Worm (Caenorhabditis elegans) whole organism, young adult: Measurements from ENCODE around the gene W02G9.4.

Source experiments
- B0019.2 ChIP-seq: fragments of 200-800 bp; sonication (Bioruptor generic); conservative IDR thresholded peaks from 2 replicates; pipeline ENCODE4 v1.3.6; 2022; ENCODE audit warnings: missing genetic modification reagents, missing genetic modification characterization, missing compliant biosample characterization
- B0035.1 ChIP-seq: sonication (generic microtip); optimal IDR thresholded peaks from 2 replicates; lab custom pipeline; 2016; ENCODE audit warnings: missing genetic modification characterization, mild to moderate bottlenecking, missing compliant biosample characterization, missing genotype, missing genetic modification reagents
- B0261.1 ChIP-seq: sonication (generic microtip); optimal IDR thresholded peaks from 2 replicates; lab custom pipeline; 2016; ENCODE audit warnings: mild to moderate bottlenecking, missing genetic modification characterization, moderate library complexity, missing compliant biosample characterization
- B0336.3 ChIP-seq: fragments of 200-800 bp; sonication (Bioruptor generic); IDR thresholded peaks from 2 replicates; pipeline ENCODE4 v1.3.6; 2022; ENCODE audit warnings: missing genetic modification characterization, missing compliant biosample characterization
- C06A6.2 ChIP-seq: fragments of 200-800 bp; sonication (Bioruptor generic); conservative IDR thresholded peaks from 2 replicates; pipeline ENCODE4 v1.3.6; 2022; ENCODE audit warnings: missing genetic modification characterization, missing compliant biosample characterization
- C17E4.6 ChIP-seq: fragments of 200-800 bp; sonication (Bioruptor generic); IDR thresholded peaks from 2 replicates; pipeline ENCODE4 v1.3.6; 2022; ENCODE audit warnings: missing genetic modification reagents, missing genetic modification characterization, missing compliant biosample characterization
- F49E8.2 ChIP-seq: sonication (generic microtip); optimal IDR thresholded peaks from 3 replicates; lab custom pipeline; 2017; ENCODE audit warnings: missing genetic modification characterization, mild to moderate bottlenecking, missing compliant biosample characterization, antibody characterized with exemption, moderate library complexity; ENCODE audit not compliant: insufficient read depth
- F57C9.4 ChIP-seq: sonication (generic microtip); optimal IDR thresholded peaks from 2 replicates; lab custom pipeline; 2017; ENCODE audit warnings: mild to moderate bottlenecking, missing genetic modification characterization, missing compliant biosample characterization
- Y53F4B.3 ChIP-seq: fragments of 200-800 bp; sonication (Bioruptor generic); IDR thresholded peaks from 2 replicates; pipeline ENCODE4 v1.3.6; 2022; ENCODE audit warnings: missing genetic modification reagents, missing genetic modification characterization, missing compliant biosample characterization
- Y56A3A.18 ChIP-seq: fragments of 200-800 bp; sonication (Bioruptor generic); IDR thresholded peaks from 2 replicates; pipeline ENCODE4 v1.3.6; 2022; ENCODE audit warnings: missing genetic modification reagents, missing genetic modification characterization, missing compliant biosample characterization
- Y95B8A.8 ChIP-seq: fragments of 200-800 bp; sonication (Bioruptor generic); IDR thresholded peaks from 2 replicates; pipeline ENCODE4 v1.3.6; 2022; ENCODE audit warnings: missing genetic modification reagents, missing genetic modification characterization, missing compliant biosample characterization
- ama-1 ChIP-seq, 3 experiments: fragments of 150-350 bp in 1 of 3; sonication (generic microtip) in 2 of 3; optimal IDR thresholded peaks; 2 replicates each; lab custom pipeline; 2014 to 2018; ENCODE audit warnings: missing biosample characterization in 2 of 3, missing genetic modification characterization in 2 of 3, missing genetic modification reagents in 2 of 3
- aptf-2 ChIP-seq: fragments of 200-800 bp; sonication (Bioruptor generic); conservative IDR thresholded peaks from 2 replicates; pipeline ENCODE4 v1.3.6; 2022; ENCODE audit warnings: missing genetic modification reagents, missing genetic modification characterization, missing compliant biosample characterization
- aptf-3 ChIP-seq: fragments of 200-800 bp; sonication (Bioruptor generic); IDR thresholded peaks from 2 replicates; pipeline ENCODE4 v1.3.6; 2022; ENCODE audit warnings: missing genetic modification characterization, missing compliant biosample characterization
- atf-7 ChIP-seq: sonication (generic microtip); optimal IDR thresholded peaks from 2 replicates; lab custom pipeline; 2017; ENCODE audit warnings: mild to moderate bottlenecking, missing genetic modification characterization, missing compliant biosample characterization
- athp-1 ChIP-seq: sonication (generic microtip); optimal IDR thresholded peaks from 2 replicates; lab custom pipeline; 2017; ENCODE audit warnings: mild to moderate bottlenecking, missing genetic modification characterization, missing compliant biosample characterization
- attf-3 ChIP-seq: fragments of 200-800 bp; sonication (Bioruptor generic); conservative IDR thresholded peaks from 2 replicates; pipeline ENCODE4 v1.3.6; 2022; ENCODE audit warnings: missing genetic modification reagents, missing genetic modification characterization, missing compliant biosample characterization
- attf-6 ChIP-seq: fragments of 200-800 bp; sonication (Bioruptor generic); IDR thresholded peaks from 2 replicates; pipeline ENCODE4 v1.3.6; 2022; ENCODE audit warnings: missing genetic modification reagents, missing genetic modification characterization, missing compliant biosample characterization
- ccch-3 ChIP-seq: fragments of 200-800 bp; sonication (Bioruptor generic); optimal IDR thresholded peaks from 2 replicates; lab custom pipeline; 2018; ENCODE audit warnings: mild to moderate bottlenecking, missing genetic modification characterization, missing compliant biosample characterization
- ceh-27 ChIP-seq: fragments of 200-800 bp; sonication (Bioruptor generic); optimal IDR thresholded peaks from 2 replicates; lab custom pipeline; 2018; ENCODE audit warnings: mild to moderate bottlenecking, missing genetic modification characterization, moderate library complexity, missing compliant biosample characterization
- dpl-1 ChIP-seq: fragments of 150-350 bp; optimal IDR thresholded peaks from 2 replicates; lab custom pipeline; 2014; ENCODE audit warnings: missing biosample characterization, missing genetic modification reagents, missing genetic modification characterization
- ets-4 ChIP-seq: fragments of 200-800 bp; sonication (Bioruptor generic); optimal IDR thresholded peaks from 2 replicates; lab custom pipeline; 2018; ENCODE audit warnings: mild to moderate bottlenecking, missing genetic modification characterization, missing compliant biosample characterization
- hlh-12 ChIP-seq: sonication (generic microtip); optimal IDR thresholded peaks from 2 replicates; lab custom pipeline; 2016; ENCODE audit warnings: missing genetic modification characterization, missing compliant biosample characterization
- lag-1 ChIP-seq: fragments of 200-800 bp; sonication (Bioruptor generic); IDR thresholded peaks from 2 replicates; pipeline ENCODE4 v1.3.6; 2022; ENCODE audit warnings: missing genetic modification reagents, missing genetic modification characterization, missing compliant biosample characterization
- lin-26 ChIP-seq: fragments of 200-800 bp; sonication (Bioruptor generic); IDR thresholded peaks from 2 replicates; pipeline ENCODE4 v1.3.6; 2022; ENCODE audit warnings: missing genetic modification reagents, missing genetic modification characterization, missing compliant biosample characterization
- lin-54 ChIP-seq: fragments of 200-800 bp; sonication (Bioruptor generic); optimal IDR thresholded peaks from 2 replicates; lab custom pipeline; 2018; ENCODE audit warnings: mild to moderate bottlenecking, missing genetic modification characterization, missing compliant biosample characterization
- lsl-1 ChIP-seq: fragments of 200-800 bp; sonication (Bioruptor generic); optimal IDR thresholded peaks from 2 replicates; lab custom pipeline; 2018; ENCODE audit warnings: mild to moderate bottlenecking, missing genetic modification characterization, moderate library complexity, missing compliant biosample characterization
- madf-8 ChIP-seq: fragments of 200-800 bp; sonication (Bioruptor generic); conservative IDR thresholded peaks from 2 replicates; pipeline ENCODE4 v1.3.6; 2022; ENCODE audit warnings: missing genetic modification reagents, missing genetic modification characterization, missing compliant biosample characterization
- mcd-1 ChIP-seq: fragments of 200-800 bp; sonication (Bioruptor generic); IDR thresholded peaks from 2 replicates; pipeline ENCODE4 v1.3.6; 2022; ENCODE audit warnings: missing genetic modification reagents, missing genetic modification characterization, missing compliant biosample characterization
- mel-28 ChIP-seq: sonication (generic microtip); optimal IDR thresholded peaks from 2 replicates; lab custom pipeline; 2016; ENCODE audit warnings: borderline replicate concordance, mild to moderate bottlenecking, missing genetic modification characterization, missing compliant biosample characterization
- mxl-1 ChIP-seq: sonication (generic microtip); optimal IDR thresholded peaks from 2 replicates; lab custom pipeline; 2016; ENCODE audit warnings: missing genetic modification characterization, missing compliant biosample characterization
- pha-4 ChIP-seq: fragments of 150-350 bp; sonication (generic microtip); optimal IDR thresholded peaks from 2 replicates; lab custom pipeline; 2014; ENCODE audit warnings: missing biosample characterization, missing genetic modification reagents, missing genetic modification characterization
- rec-8 ChIP-seq, 2 experiments: sonication (generic microtip); optimal IDR thresholded peaks; 2 replicates each; lab custom pipeline; 2016; ENCODE audit warnings: mild to moderate bottlenecking in 2 of 2, missing genetic modification characterization in 2 of 2, missing genetic modification reagents in 2 of 2, missing genotype in 2 of 2, missing biosample characterization in 1 of 2, missing compliant biosample characterization in 1 of 2, moderate library complexity in 1 of 2
- rpc-1 ChIP-seq, 2 experiments: fragments of 150-350 bp in 1 of 2; sonication (generic microtip) in 1 of 2; optimal IDR thresholded peaks; 2 replicates each; lab custom pipeline; 2014 to 2018; ENCODE audit warnings: missing biosample characterization in 1 of 2, missing genetic modification characterization in 1 of 2, missing genetic modification reagents in 1 of 2, missing genotype in 1 of 2
- snpc-1.1 ChIP-seq: sonication (generic microtip); optimal IDR thresholded peaks from 2 replicates; lab custom pipeline; 2017; ENCODE audit warnings: missing genetic modification characterization, mild to moderate bottlenecking, missing compliant biosample characterization, antibody characterized with exemption, moderate library complexity, missing genotype, missing genetic modification reagents; ENCODE audit not compliant: insufficient read depth
- snpc-1.3 ChIP-seq: sonication (generic microtip); optimal IDR thresholded peaks from 2 replicates; lab custom pipeline; 2017; ENCODE audit warnings: missing genetic modification characterization, mild to moderate bottlenecking, missing compliant biosample characterization, antibody characterized with exemption, moderate library complexity, missing genotype, missing genetic modification reagents; ENCODE audit not compliant: insufficient read depth
- snpc-3.4 ChIP-seq: sonication (generic microtip); optimal IDR thresholded peaks from 2 replicates; lab custom pipeline; 2017; ENCODE audit warnings: missing genetic modification characterization, mild to moderate bottlenecking, missing compliant biosample characterization, antibody characterized with exemption, moderate library complexity, missing genotype, missing genetic modification reagents
- snpc-4 ChIP-seq, 5 experiments: fragments of 150-350 bp in 1 of 5; sonication (generic microtip) in 4 of 5; optimal IDR thresholded peaks; 2 replicates each; lab custom pipeline; 2014 to 2018; ENCODE audit warnings: missing genetic modification characterization in 5 of 5, missing biosample characterization in 3 of 5, antibody characterized with exemption in 2 of 5, mild to moderate bottlenecking in 2 of 5, missing compliant biosample characterization in 2 of 5, missing genotype in 2 of 5, moderate library complexity in 2 of 5, missing genetic modification reagents in 1 of 5
- somi-1 ChIP-seq: fragments of 200-800 bp; sonication (Bioruptor generic); optimal IDR thresholded peaks from 2 replicates; lab custom pipeline; 2018; ENCODE audit warnings: mild to moderate bottlenecking, missing genetic modification characterization, missing compliant biosample characterization
- tlf-1 ChIP-seq: fragments of 200-800 bp; sonication (Bioruptor generic); optimal IDR thresholded peaks from 2 replicates; lab custom pipeline; 2018; ENCODE audit warnings: mild to moderate bottlenecking, missing genetic modification characterization, missing compliant biosample characterization
- unc-62 ChIP-seq: fragments of 150-350 bp; optimal IDR thresholded peaks from 2 replicates; lab custom pipeline; 2014; ENCODE audit warnings: missing biosample characterization, missing genetic modification reagents, missing genetic modification characterization
- xnd-1 ChIP-seq: sonication (generic microtip); optimal IDR thresholded peaks from 2 replicates; lab custom pipeline; 2016; ENCODE audit warnings: missing genotype, missing genetic modification reagents, missing genetic modification characterization, missing compliant biosample characterization
- ztf-22 ChIP-seq: fragments of 200-800 bp; sonication (Bioruptor generic); optimal IDR thresholded peaks from 2 replicates; lab custom pipeline; 2018; ENCODE audit warnings: mild to moderate bottlenecking, missing genetic modification characterization, moderate library complexity, missing compliant biosample characterization
- ztf-25 ChIP-seq: fragments of 200-800 bp; sonication (Bioruptor generic); IDR thresholded peaks from 2 replicates; pipeline ENCODE4 v1.3.6; 2022; ENCODE audit warnings: missing genetic modification reagents, missing genetic modification characterization, missing compliant biosample characterization
- ztf-3 ChIP-seq: fragments of 200-800 bp; sonication (Bioruptor generic); optimal IDR thresholded peaks from 2 replicates; lab custom pipeline; 2018; ENCODE audit warnings: mild to moderate bottlenecking, missing genetic modification characterization, missing compliant biosample characterization

Gene W02G9.4

DNA sequence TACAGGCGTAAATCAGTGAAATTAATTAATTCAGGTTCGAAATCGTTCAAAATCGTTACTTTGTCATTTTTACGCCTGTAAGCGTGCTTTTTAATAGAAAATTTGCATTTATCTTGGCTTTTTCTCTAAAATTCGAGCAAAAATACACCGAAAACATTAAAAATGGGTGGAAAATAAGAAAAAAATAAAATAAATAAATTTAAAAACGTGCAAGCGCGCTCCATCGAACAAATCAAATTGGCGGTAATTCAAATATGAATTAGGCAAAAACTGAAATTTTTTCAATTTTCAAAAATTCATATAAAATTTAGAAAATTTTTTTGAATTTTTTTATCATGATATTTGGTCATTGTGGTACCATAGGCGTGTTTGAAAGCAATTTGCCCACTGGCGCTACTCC, 25.0 kb downstream of the W02G9.4 start:
- TF ChIP-seq mcd-1 (GFP tag; lab: Robert Waterston, UW), result peak; percentile 55; the same call in 1 of the 2 replicates

DNA sequence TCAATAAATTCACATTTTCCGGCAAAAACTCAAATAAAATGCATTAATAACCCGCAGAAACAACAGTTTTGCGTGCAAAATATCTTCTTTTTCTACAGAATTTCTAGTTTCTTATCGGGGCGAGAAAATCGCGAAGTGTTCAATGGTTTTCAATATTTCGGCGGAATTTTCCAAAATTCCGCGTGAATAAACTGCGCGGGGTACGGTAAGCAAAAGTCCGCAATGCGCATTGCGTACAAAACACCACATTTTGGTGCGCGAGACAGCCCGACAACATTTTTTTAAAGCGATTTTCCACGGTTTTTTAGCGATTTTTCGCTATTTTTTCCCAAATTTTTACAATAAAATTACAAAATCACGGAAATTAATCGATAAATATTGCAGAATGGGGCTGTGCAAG, 27.7 kb downstream of the W02G9.4 start, which contains the start of gene Y45G12B.2:
Gene Y45G12B.2 (plus strand): TSS at position 383 of the 400 bp plus-strand sequence.
- TF ChIP-seq rpc-1 (optimal IDR thresholded peaks at IDR 0.05; lab: Kevin White, UChicago), result no peak
- no peak for TF ChIP-seq rpc-1 (tag; optimal IDR thresholded peaks at IDR 0.05; lab: Kevin White, UChicago)
- TF ChIP-seq madf-8 (GFP tag; lab: Robert Waterston, UW), result no peak; the same call in 1 of the 2 replicates
- TF ChIP-seq ama-1 (optimal IDR thresholded peaks at IDR 0.05; lab: Kevin White, UChicago), result no peak
- TF ChIP-seq ama-1 (GFP tag; optimal IDR thresholded peaks at IDR 0.05; lab: Kevin White, UChicago), result no peak
- TF ChIP-seq rec-8 (tag; optimal IDR thresholded peaks at IDR 0.05; lab: Kevin White, UChicago), result no peak
- no peak for TF ChIP-seq tlf-1
- TF ChIP-seq mxl-1 (tag; lab: Kevin White, UChicago), result no peak
- 0 out of 2 replicates have a peak, but pooled peaks have one; percentile 27 for TF ChIP-seq attf-3 (GFP tag; lab: Robert Waterston, UW)
- TF ChIP-seq aptf-3 (GFP tag; lab: Robert Waterston, UW), result no peak
- no peak for TF ChIP-seq atf-7
- no peak for TF ChIP-seq Y56A3A.18
- TF ChIP-seq ccch-3 (GFP tag; lab: Kevin White, UChicago), result no peak
- no peak for TF ChIP-seq unc-62 (GFP tag; lab: Kevin White, UChicago)
- no peak for TF ChIP-seq ets-4 (GFP tag; lab: Kevin White, UChicago)
- TF ChIP-seq ztf-25 (GFP tag; lab: Robert Waterston, UW), result no peak
- TF ChIP-seq dpl-1 (GFP tag; lab: Kevin White, UChicago), result peak; percentile 50
- peak; percentile 41; the same call in 1 of the 2 replicates for TF ChIP-seq Y95B8A.8 (GFP tag; lab: Robert Waterston, UW)
- TF ChIP-seq F49E8.2 (tag; lab: Kevin White, UChicago), result no peak
- no peak for TF ChIP-seq snpc-3.4
- TF ChIP-seq lsl-1, result peak; percentile 93
- TF ChIP-seq snpc-1.3, result no peak
- TF ChIP-seq ztf-22, result no peak
- no peak for TF ChIP-seq C06A6.2 (GFP tag; lab: Robert Waterston, UW)
- TF ChIP-seq B0261.1 (tag; lab: Kevin White, UChicago), result no peak
- TF ChIP-seq hlh-12 (tag; lab: Kevin White, UChicago), result no peak
- no peak for TF ChIP-seq B0019.2 (GFP tag; lab: Robert Waterston, UW)
- no peak for TF ChIP-seq attf-6
- TF ChIP-seq xnd-1 (tag; lab: Kevin White, UChicago), result no peak
- peak; percentile 59; the same call in 1 of the 2 replicates for TF ChIP-seq C17E4.6
- TF ChIP-seq B0035.1, result no peak
- TF ChIP-seq lin-26 (GFP tag; lab: Robert Waterston, UW), result no peak
- TF ChIP-seq B0336.3 (GFP tag; lab: Robert Waterston, UW), result peak; percentile 53; the same call in 1 of the 2 replicates
- TF ChIP-seq somi-1 (GFP tag; lab: Kevin White, UChicago), result no peak
- TF ChIP-seq aptf-2 (GFP tag; lab: Robert Waterston, UW), result no peak
- TF ChIP-seq Y53F4B.3 (GFP tag; lab: Robert Waterston, UW), result no peak
- no peak for TF ChIP-seq mel-28 (tag; lab: Kevin White, UChicago)
- peak; percentile 3 for TF ChIP-seq ceh-27
- TF ChIP-seq F57C9.4, result no peak
- no peak for TF ChIP-seq snpc-1.1
- no peak for TF ChIP-seq lag-1
- TF ChIP-seq snpc-4 (GFP tag; optimal IDR thresholded peaks at IDR 0.05; lab: Kevin White, UChicago), result no peak
- TF ChIP-seq snpc-4 (tag; optimal IDR thresholded peaks at IDR 0.05; lab: Kevin White, UChicago), result peak in 2 of 4 experiments; percentile 58 to 69
- TF ChIP-seq athp-1 (tag; lab: Kevin White, UChicago), result peak; percentile 6
- no peak for TF ChIP-seq pha-4 (tag; lab: Kevin White, UChicago)
- peak; percentile 73 for TF ChIP-seq lin-54 (GFP tag; lab: Kevin White, UChicago)
- no peak for TF ChIP-seq ztf-3 (GFP tag; lab: Kevin White, UChicago)
